Fruit fly (Drosophila melanogaster): ENCODE measurements around the gene CG13293.

DNA sequence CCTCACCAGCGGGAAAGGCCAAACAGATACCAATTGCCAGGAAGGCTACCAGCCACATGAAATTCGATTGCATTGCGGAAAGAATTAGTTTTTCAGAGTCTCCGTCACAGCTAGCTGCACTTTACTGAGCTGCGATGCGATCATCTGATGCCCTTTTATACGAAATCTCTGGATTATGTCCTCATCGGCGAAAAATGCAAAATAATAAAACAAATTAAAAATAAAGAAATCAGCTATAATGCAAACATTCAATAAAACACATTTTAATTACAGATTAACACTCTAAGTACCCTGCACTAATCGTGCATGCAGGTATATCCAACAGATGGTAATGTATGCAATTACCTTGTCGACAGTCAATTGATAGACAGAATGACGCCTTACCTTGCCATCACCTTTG is 49.3 kb downstream of the CG13293 start, which contains the start of gene Cpr65Au:
- TF ChIP-seq CG5953 (GFP tag; IDR thresholded peaks at IDR 0.05), result no peak
- TF ChIP-seq crc (GFP tag; optimal IDR thresholded peaks at IDR 0.05), result no peak
- no peak for TF ChIP-seq Sry-β (GFP tag; optimal IDR thresholded peaks at IDR 0.05)
- TF ChIP-seq h (optimal IDR thresholded peaks at IDR 0.05), result no peak
